Worm (Caenorhabditis elegans) whole organism, mixed stage, embryonic: Measurements from ENCODE around the gene C15F1.8.

Experiments used
- M03D4.4 ChIP-seq: sonication (generic microtip); optimal IDR thresholded peaks from 2 replicates; lab custom pipeline; 2017; ENCODE audit warnings: mild to moderate bottlenecking, missing genetic modification characterization, missing compliant biosample characterization
- bed-3 ChIP-seq: fragments of 200-800 bp; sonication (Bioruptor generic); optimal IDR thresholded peaks from 3 replicates; lab custom pipeline; 2018; ENCODE audit warnings: mild to moderate bottlenecking, missing genetic modification characterization, moderate library complexity, missing compliant biosample characterization
- blmp-1 ChIP-seq: fragments of 150-350 bp; optimal IDR thresholded peaks from 2 replicates; lab custom pipeline; 2014; ENCODE audit warnings: missing biosample characterization, missing genetic modification characterization
- ceh-39 ChIP-seq: fragments of 150-350 bp; optimal IDR thresholded peaks from 2 replicates; lab custom pipeline; 2014; ENCODE audit warnings: missing biosample characterization, missing genetic modification characterization
- ceh-43 ChIP-seq: fragments of 200-800 bp; sonication (Bioruptor generic); optimal IDR thresholded peaks from 2 replicates; lab custom pipeline; 2018; ENCODE audit warnings: mild to moderate bottlenecking, missing genetic modification characterization, moderate library complexity, missing compliant biosample characterization
- ceh-83 ChIP-seq: fragments of 200-800 bp; sonication (Bioruptor generic); optimal IDR thresholded peaks from 2 replicates; lab custom pipeline; 2018; ENCODE audit warnings: mild to moderate bottlenecking, missing genetic modification characterization, missing compliant biosample characterization
- ces-1 ChIP-seq: fragments of 150-350 bp; optimal IDR thresholded peaks from 2 replicates; lab custom pipeline; 2014; ENCODE audit warnings: missing biosample characterization, missing genetic modification reagents, missing genetic modification characterization
- cnd-1 ChIP-seq: fragments of 200-800 bp; sonication (Bioruptor generic); optimal IDR thresholded peaks from 2 replicates; lab custom pipeline; 2018; ENCODE audit warnings: mild to moderate bottlenecking, missing genetic modification characterization, missing compliant biosample characterization
- drap-1 ChIP-seq: fragments of 200-800 bp; sonication (Bioruptor generic); optimal IDR thresholded peaks from 3 replicates; lab custom pipeline; 2018; ENCODE audit warnings: mild to moderate bottlenecking, missing genetic modification characterization, missing compliant biosample characterization
- elt-1 ChIP-seq: sonication (generic microtip); optimal IDR thresholded peaks from 2 replicates; lab custom pipeline; 2017; ENCODE audit warnings: missing genetic modification characterization, mild to moderate bottlenecking, missing compliant biosample characterization, antibody characterized with exemption, moderate library complexity, borderline replicate concordance; ENCODE audit not compliant: insufficient read depth
- flh-1 ChIP-seq: fragments of 200-800 bp; sonication (Bioruptor generic); optimal IDR thresholded peaks from 2 replicates; lab custom pipeline; 2018; ENCODE audit warnings: mild to moderate bottlenecking, missing genetic modification characterization, moderate library complexity, missing compliant biosample characterization
- ham-2 ChIP-seq: fragments of 200-800 bp; sonication (Bioruptor generic); optimal IDR thresholded peaks from 2 replicates; lab custom pipeline; 2018; ENCODE audit warnings: mild to moderate bottlenecking, missing genetic modification characterization, missing compliant biosample characterization
- hlh-1 ChIP-seq: fragments of 150-350 bp; optimal IDR thresholded peaks from 2 replicates; lab custom pipeline; 2014; ENCODE audit warnings: missing biosample characterization, missing genetic modification reagents, missing genetic modification characterization
- lin-32 ChIP-seq: fragments of 200-800 bp; sonication (Bioruptor generic); optimal IDR thresholded peaks from 2 replicates; lab custom pipeline; 2018; ENCODE audit warnings: mild to moderate bottlenecking, missing genetic modification characterization, missing compliant biosample characterization
- lsy-2 ChIP-seq: fragments of 150-350 bp; optimal IDR thresholded peaks from 2 replicates; lab custom pipeline; 2014; ENCODE audit warnings: missing biosample characterization, missing genetic modification characterization
- mab-5 ChIP-seq: fragments of 150-350 bp; optimal IDR thresholded peaks from 2 replicates; lab custom pipeline; 2014; ENCODE audit warnings: missing biosample characterization, missing genetic modification characterization
- mep-1 ChIP-seq: fragments of 150-350 bp; optimal IDR thresholded peaks from 2 replicates; lab custom pipeline; 2017; ENCODE audit warnings: missing biosample characterization, missing genetic modification reagents, missing genetic modification characterization, inconsistent platforms
- mls-2 ChIP-seq: sonication (generic microtip); optimal IDR thresholded peaks from 2 replicates; lab custom pipeline; 2016; ENCODE audit warnings: mild to moderate bottlenecking, missing genetic modification characterization, moderate library complexity, missing compliant biosample characterization
- nhr-12 ChIP-seq: fragments of 150-350 bp; optimal IDR thresholded peaks from 2 replicates; lab custom pipeline; 2014; ENCODE audit warnings: missing biosample characterization, missing genetic modification characterization
- nhr-2 ChIP-seq: fragments of 150-350 bp; optimal IDR thresholded peaks from 2 replicates; lab custom pipeline; 2014; ENCODE audit warnings: missing biosample characterization, missing genetic modification characterization
- nhr-237 ChIP-seq: fragments of 150-350 bp; optimal IDR thresholded peaks from 2 replicates; lab custom pipeline; 2014; ENCODE audit warnings: missing biosample characterization, missing genetic modification characterization
- nhr-28 ChIP-seq: fragments of 150-350 bp; optimal IDR thresholded peaks from 2 replicates; lab custom pipeline; 2014; ENCODE audit warnings: missing biosample characterization, missing genetic modification characterization
- nhr-76 ChIP-seq: sonication (generic microtip); optimal IDR thresholded peaks from 2 replicates; lab custom pipeline; 2017; ENCODE audit warnings: missing biosample characterization, missing genetic modification characterization
- pha-4 ChIP-seq: fragments of 150-350 bp; optimal IDR thresholded peaks from 2 replicates; lab custom pipeline; 2018; ENCODE audit warnings: missing biosample characterization, missing genetic modification reagents, missing genetic modification characterization
- sem-2 ChIP-seq: fragments of 200-800 bp; sonication (Bioruptor generic); optimal IDR thresholded peaks from 2 replicates; lab custom pipeline; 2018; ENCODE audit warnings: mild to moderate bottlenecking, missing genetic modification characterization, missing compliant biosample characterization
- snpc-4 ChIP-seq: fragments of 150-350 bp; optimal IDR thresholded peaks from 2 replicates; lab custom pipeline; 2014; ENCODE audit warnings: missing biosample characterization, missing genetic modification characterization
- sptf-1 ChIP-seq: sonication (generic microtip); optimal IDR thresholded peaks from 2 replicates; lab custom pipeline; 2017; ENCODE audit warnings: mild to moderate bottlenecking, missing genetic modification characterization, moderate library complexity, missing compliant biosample characterization
- tbx-8 ChIP-seq: fragments of 200-800 bp; sonication (Bioruptor generic); optimal IDR thresholded peaks from 2 replicates; lab custom pipeline; 2018; ENCODE audit warnings: mild to moderate bottlenecking, missing genetic modification characterization, moderate library complexity, missing compliant biosample characterization
- unc-120 ChIP-seq: sonication (generic microtip); optimal IDR thresholded peaks from 2 replicates; lab custom pipeline; 2017; ENCODE audit warnings: missing genetic modification characterization, missing compliant biosample characterization; ENCODE audit not compliant: poor library complexity, severe bottlenecking
- unc-39 ChIP-seq: fragments of 150-350 bp; optimal IDR thresholded peaks from 2 replicates; lab custom pipeline; 2014; ENCODE audit warnings: missing biosample characterization, missing genetic modification characterization
- unc-62 ChIP-seq: fragments of 150-350 bp; optimal IDR thresholded peaks from 2 replicates; lab custom pipeline; 2014; ENCODE audit warnings: missing biosample characterization, missing genetic modification reagents, missing genetic modification characterization
- zip-8 ChIP-seq: fragments of 150-350 bp; optimal IDR thresholded peaks from 2 replicates; lab custom pipeline; 2014; ENCODE audit warnings: missing biosample characterization, missing genetic modification characterization
- ztf-11 ChIP-seq: fragments of 150-350 bp; optimal IDR thresholded peaks from 2 replicates; lab custom pipeline; 2014; ENCODE audit warnings: missing biosample characterization, missing genetic modification characterization

The C15F1.8 gene

DNA sequence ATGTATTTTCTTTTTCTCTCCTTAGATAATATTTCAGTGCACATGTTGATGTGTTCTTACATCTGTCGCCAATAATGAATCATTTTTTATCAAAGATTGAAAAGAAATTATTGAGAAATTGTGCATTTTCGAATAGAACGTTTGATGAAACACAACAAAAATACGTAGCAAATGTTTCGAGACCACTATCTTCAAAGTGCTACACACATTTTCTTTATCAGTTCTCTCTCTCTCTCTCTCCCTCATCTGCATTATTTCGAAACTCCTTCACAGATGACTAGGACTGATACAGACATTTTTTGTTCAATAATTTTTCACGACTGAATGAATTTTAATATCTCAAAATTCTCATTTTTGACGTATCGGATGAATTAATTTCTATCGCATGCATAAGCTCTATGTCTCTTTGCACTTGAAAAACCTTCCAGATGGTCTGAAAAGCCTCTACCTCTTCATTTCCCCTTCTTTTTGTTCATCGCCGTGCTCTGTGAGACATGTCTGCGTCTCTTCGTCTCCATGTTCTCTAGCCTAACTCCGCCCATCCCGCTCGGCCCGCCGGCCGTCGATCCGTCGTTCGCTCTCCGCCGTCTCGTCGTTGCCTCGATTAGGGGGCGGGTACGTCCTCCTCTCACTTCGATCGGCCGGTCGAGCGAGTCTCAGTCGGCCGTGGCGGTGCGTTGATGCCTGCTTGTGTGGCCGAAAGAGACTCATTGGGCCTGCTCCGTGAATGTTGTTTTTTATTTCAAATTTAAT lies 34.2 kb downstream of the C15F1.8 start:
- TF ChIP-seq unc-120 (tag; lab: Kevin White, UChicago) (peak; percentile 90), cnd-1 (tag; lab: Kevin White, UChicago) (peak; percentile 56), ceh-83 (GFP tag; lab: Kevin White, UChicago) (peak; percentile 50), elt-1 (no peak), M03D4.4 (tag; lab: Kevin White, UChicago) (peak; percentile 38), nhr-2 (peak; percentile 73), ces-1 (peak; percentile 26), hlh-1 (tag; lab: Kevin White, UChicago) (peak; percentile 4), mls-2 (tag; lab: Kevin White, UChicago) (peak; percentile 58), lin-32 (GFP tag; lab: Kevin White, UChicago) (no peak), pha-4 (tag; lab: Kevin White, UChicago) (peak; percentile 31), sptf-1 (peak; percentile 39), lsy-2 (tag; lab: Kevin White, UChicago) (no peak), nhr-12 (no peak), mep-1 (tag; lab: Kevin White, UChicago) (peak; percentile 32)
- TF ChIP-seq, all 35 proteins: peak for 11

DNA sequence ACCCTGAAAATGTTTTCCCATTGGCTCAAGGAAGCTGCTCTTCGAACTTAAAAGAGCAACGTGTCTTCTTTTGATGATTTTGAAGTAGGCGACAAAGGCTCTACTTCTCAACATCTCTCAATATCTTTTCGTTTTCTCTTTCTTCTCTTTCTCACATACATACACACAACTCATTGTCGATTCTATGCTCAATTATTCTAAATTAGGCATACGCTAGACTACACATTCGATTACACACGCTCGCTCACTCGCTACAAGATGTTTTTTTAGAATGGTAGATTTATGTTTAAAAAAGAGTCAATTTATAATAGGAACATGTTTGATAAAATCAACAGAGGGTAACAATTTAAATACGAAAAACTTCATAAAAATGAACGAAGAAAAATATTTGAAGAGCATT lies 36.1 kb downstream of the C15F1.8 start:
- TF ChIP-seq ces-1 (peak; percentile 90), tbx-8 (GFP tag; lab: Kevin White, UChicago) (no peak)

DNA sequence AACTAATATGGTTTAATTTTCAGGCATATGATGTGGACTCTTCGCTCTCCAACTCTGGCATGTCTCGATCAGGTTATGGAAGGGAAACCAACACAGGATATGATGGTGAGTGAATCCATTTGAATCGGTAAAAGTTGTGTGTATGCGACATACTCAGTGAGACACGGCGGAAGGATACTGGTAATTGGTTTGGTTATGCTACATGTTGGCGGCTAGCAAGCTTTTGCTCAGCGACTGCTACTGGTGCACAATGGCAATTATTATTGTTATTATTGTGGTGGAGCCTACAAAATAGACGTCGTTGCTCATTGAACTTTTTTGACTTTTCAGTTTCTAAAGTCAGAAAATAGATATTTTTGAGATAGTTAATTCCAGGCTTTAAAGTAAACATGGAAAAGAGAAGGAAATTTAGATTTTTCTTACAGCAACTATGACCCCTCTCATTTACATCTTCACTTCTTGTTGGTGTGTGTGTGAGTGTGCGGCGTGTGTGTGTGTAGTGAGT lies 36.9 kb downstream of the C15F1.8 start:
- TF ChIP-seq ceh-43 (GFP tag; lab: Kevin White, UChicago) (no peak), hlh-1 (tag; lab: Kevin White, UChicago) (no peak), ham-2 (GFP tag; lab: Kevin White, UChicago) (no peak), ces-1 (peak; percentile 80)

DNA sequence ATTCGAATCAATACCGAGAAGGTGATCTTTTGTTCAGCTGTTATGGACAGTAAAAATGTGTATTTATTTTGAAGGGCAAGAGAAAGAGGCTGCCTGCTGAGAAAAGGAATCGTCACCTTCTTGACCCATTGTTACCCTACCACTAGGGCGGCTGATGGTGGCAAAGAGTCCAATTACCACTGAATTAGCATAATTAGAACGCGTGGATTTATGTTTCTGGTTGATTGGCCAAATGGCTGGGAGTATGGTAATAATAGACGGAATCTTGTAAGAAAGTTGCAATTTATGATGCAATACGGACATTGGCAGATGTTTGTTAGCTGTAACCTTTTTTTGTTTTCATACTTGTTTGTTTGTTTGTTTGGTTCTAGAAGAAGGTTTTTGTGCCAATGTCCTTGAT lies 37.8 kb downstream of the C15F1.8 start:
- TF ChIP-seq nhr-237 (no peak), nhr-28 (tag; lab: Kevin White, UChicago) (no peak), sptf-1 (peak; percentile 40), mep-1 (tag; lab: Kevin White, UChicago) (no peak), ham-2 (GFP tag; lab: Kevin White, UChicago) (peak; percentile 37), nhr-76 (no peak), zip-8 (tag; lab: Kevin White, UChicago) (peak; percentile 34), lsy-2 (tag; lab: Kevin White, UChicago) (no peak), drap-1 (no peak), unc-62 (GFP tag; lab: Kevin White, UChicago) (no peak), ceh-39 (tag; lab: Kevin White, UChicago) (no peak), mls-2 (tag; lab: Kevin White, UChicago) (peak; percentile 80), bed-3 (GFP tag; lab: Kevin White, UChicago) (no peak), blmp-1 (tag; lab: Kevin White, UChicago) (no peak), ztf-11 (no peak), nhr-12 (no peak), sem-2 (GFP tag; lab: Kevin White, UChicago) (no peak), M03D4.4 (tag; lab: Kevin White, UChicago) (no peak), unc-39 (tag; lab: Kevin White, UChicago) (peak; percentile 41), hlh-1 (tag; lab: Kevin White, UChicago) (no peak), ceh-83 (GFP tag; lab: Kevin White, UChicago) (no peak), snpc-4 (tag; lab: Kevin White, UChicago) (no peak), lin-32 (GFP tag; lab: Kevin White, UChicago) (no peak), pha-4 (tag; lab: Kevin White, UChicago) (no peak), flh-1 (GFP tag; lab: Kevin White, UChicago) (no peak), elt-1 (no peak), ces-1 (peak; percentile 65), cnd-1 (tag; lab: Kevin White, UChicago) (peak; percentile 60), nhr-2 (peak; percentile 97), mab-5 (tag; lab: Kevin White, UChicago) (no peak), ceh-43 (GFP tag; lab: Kevin White, UChicago) (peak; percentile 79)
